Fruit fly (Drosophila melanogaster) whole organism, embryonic: ENCODE measurements around the gene CG34293.

Experiments used
- BtbVII ChIP-seq: fragments of 200-800 bp; sonication (Bioruptor generic); optimal IDR thresholded peaks from 3 replicates; lab custom pipeline; 2017; ENCODE audit warnings: missing biosample characterization, mild to moderate bottlenecking, missing genetic modification characterization
- CG11247 ChIP-seq: fragments of 200-800 bp; sonication (Bioruptor generic); IDR thresholded peaks from 2 replicates; pipeline ENCODE4 v1.3.6; 2022; ENCODE audit warnings: missing biosample characterization, missing genetic modification characterization
- CG11695 ChIP-seq: fragments of 200-800 bp; sonication (Bioruptor generic); IDR thresholded peaks from 3 replicates; pipeline ENCODE4 v1.3.6; 2022; ENCODE audit warnings: missing biosample characterization, missing genetic modification characterization
- CG11723 ChIP-seq: fragments of 200-800 bp; sonication (Bioruptor generic); optimal IDR thresholded peaks from 2 replicates; lab custom pipeline; 2017; ENCODE audit warnings: missing biosample characterization, mild to moderate bottlenecking, missing genetic modification characterization
- CG12104 ChIP-seq: fragments of 200-800 bp; sonication (Bioruptor generic); optimal IDR thresholded peaks from 3 replicates; lab custom pipeline; 2016; ENCODE audit warnings: missing biosample characterization, missing genetic modification characterization
- CG12219 ChIP-seq: fragments of 200-800 bp; sonication (Bioruptor generic); optimal IDR thresholded peaks from 3 replicates; lab custom pipeline; 2018; ENCODE audit warnings: missing biosample characterization, mild to moderate bottlenecking, missing genetic modification characterization
- CG12236 ChIP-seq: fragments of 200-800 bp; sonication (Bioruptor generic); optimal IDR thresholded peaks from 2 replicates; lab custom pipeline; 2016; ENCODE audit warnings: missing biosample characterization, missing genetic modification characterization
- CG12744 ChIP-seq: fragments of 200-800 bp; sonication (Bioruptor generic); optimal IDR thresholded peaks from 2 replicates; lab custom pipeline; 2016; ENCODE audit warnings: missing biosample characterization, missing genetic modification characterization
- CG16863 ChIP-seq: fragments of 200-800 bp; sonication (Bioruptor generic); optimal IDR thresholded peaks from 3 replicates; lab custom pipeline; 2016; ENCODE audit warnings: missing biosample characterization, missing genetic modification characterization
- CG1792 ChIP-seq: fragments of 200-800 bp; sonication (Bioruptor generic); optimal IDR thresholded peaks from 2 replicates; lab custom pipeline; 2016; ENCODE audit warnings: missing biosample characterization, missing genetic modification characterization
- CG18262 ChIP-seq: fragments of 200-800 bp; optimal IDR thresholded peaks from 3 replicates; lab custom pipeline; 2019; ENCODE audit warnings: missing biosample characterization, mild to moderate bottlenecking, missing genetic modification characterization, moderate library complexity
- CG2116 ChIP-seq: fragments of 200-800 bp; sonication (Bioruptor generic); optimal IDR thresholded peaks from 3 replicates; lab custom pipeline; 2018; ENCODE audit warnings: missing biosample characterization, mild to moderate bottlenecking, missing genetic modification characterization
- CG32532 ChIP-seq: fragments of 200-800 bp; sonication (Bioruptor generic); IDR thresholded peaks from 2 replicates; pipeline ENCODE4 v1.3.6; 2022; ENCODE audit warnings: missing biosample characterization, missing genetic modification characterization
- CG3838 ChIP-seq: fragments of 200-800 bp; sonication (Bioruptor generic); optimal IDR thresholded peaks from 3 replicates; lab custom pipeline; 2016; ENCODE audit warnings: missing biosample characterization, missing genetic modification characterization
- CG4328 ChIP-seq: fragments of 200-800 bp; sonication (Bioruptor generic); optimal IDR thresholded peaks from 3 replicates; lab custom pipeline; 2017; ENCODE audit warnings: missing biosample characterization, missing genetic modification reagents, missing genetic modification characterization
- CG4360 ChIP-seq: fragments of 200-800 bp; sonication (Bioruptor generic); IDR thresholded peaks from 2 replicates; pipeline ENCODE4 v1.3.6; 2022; ENCODE audit warnings: missing biosample characterization, missing genetic modification characterization
- CG43689 ChIP-seq: fragments of 200-800 bp; sonication (Bioruptor generic); IDR thresholded peaks from 2 replicates; pipeline ENCODE4 v1.3.6; 2022; ENCODE audit warnings: missing biosample characterization, missing genetic modification characterization
- CG6254 ChIP-seq: fragments of 200-800 bp; sonication (Bioruptor generic); optimal IDR thresholded peaks from 3 replicates; lab custom pipeline; 2017; ENCODE audit warnings: mild to moderate bottlenecking, missing biosample characterization, missing genetic modification reagents, missing genetic modification characterization
- CG6765 ChIP-seq: fragments of 200-800 bp; sonication (Bioruptor generic); optimal IDR thresholded peaks from 3 replicates; lab custom pipeline; 2017; ENCODE audit warnings: missing biosample characterization, mild to moderate bottlenecking, missing genetic modification characterization
- CG6791 ChIP-seq: fragments of 200-800 bp; sonication (Bioruptor generic); IDR thresholded peaks from 3 replicates; pipeline ENCODE4 v1.3.6; 2022; ENCODE audit warnings: missing biosample characterization, missing genetic modification characterization; ENCODE audit not compliant: partially characterized antibody
- CG7357 ChIP-seq: fragments of 200-800 bp; sonication (Bioruptor generic); IDR thresholded peaks from 3 replicates; pipeline ENCODE4 v1.3.6; 2022; ENCODE audit warnings: missing biosample characterization, missing genetic modification characterization
- CG7556 ChIP-seq: fragments of 200-800 bp; sonication (Bioruptor generic); optimal IDR thresholded peaks from 2 replicates; lab custom pipeline; 2017; ENCODE audit warnings: missing biosample characterization, mild to moderate bottlenecking, missing genetic modification characterization
- CG8290 ChIP-seq, 3 experiments: fragments of 200-800 bp; sonication (Bioruptor generic); optimal IDR thresholded peaks; 2 replicates each; lab custom pipeline; 2016 to 2019; ENCODE audit warnings: missing biosample characterization in 3 of 3, missing genetic modification characterization in 3 of 3, mild to moderate bottlenecking in 2 of 3, moderate library complexity in 1 of 3
- CG9437 ChIP-seq: fragments of 200-800 bp; sonication (Bioruptor generic); optimal IDR thresholded peaks from 2 replicates; lab custom pipeline; 2018; ENCODE audit warnings: missing biosample characterization, mild to moderate bottlenecking, missing genetic modification characterization
- Ets97D ChIP-seq: fragments of 200-800 bp; sonication (Bioruptor generic); optimal IDR thresholded peaks from 3 replicates; lab custom pipeline; 2016; ENCODE audit warnings: missing biosample characterization, missing genetic modification characterization
- MTF-1 ChIP-seq: fragments of 200-800 bp; sonication (Bioruptor generic); optimal IDR thresholded peaks from 2 replicates; lab custom pipeline; 2018; ENCODE audit warnings: missing biosample characterization, mild to moderate bottlenecking, missing genetic modification characterization, borderline replicate concordance
- NC2β ChIP-seq: fragments of 200-800 bp; sonication (Bioruptor generic); optimal IDR thresholded peaks from 2 replicates; lab custom pipeline; 2016; ENCODE audit warnings: missing biosample characterization, missing genetic modification characterization
- NFAT ChIP-seq: fragments of 200-800 bp; sonication (Bioruptor generic); IDR thresholded peaks from 2 replicates; pipeline ENCODE4 v1.3.6; 2022; ENCODE audit warnings: missing biosample characterization, missing genetic modification characterization
- Nf-YC ChIP-seq: fragments of 200-800 bp; optimal IDR thresholded peaks from 3 replicates; lab custom pipeline; 2019; ENCODE audit warnings: missing biosample characterization, mild to moderate bottlenecking, missing genetic modification characterization, moderate library complexity
- Oaz ChIP-seq: fragments of 200-800 bp; sonication (Bioruptor generic); IDR thresholded peaks from 2 replicates; pipeline ENCODE4 v1.3.6; 2022; ENCODE audit warnings: missing biosample characterization, missing genetic modification characterization
- Oli ChIP-seq: fragments of 200-800 bp; sonication (Bioruptor generic); optimal IDR thresholded peaks from 2 replicates; lab custom pipeline; 2018; ENCODE audit warnings: missing biosample characterization, mild to moderate bottlenecking, missing genetic modification characterization, moderate library complexity
- Sox102F ChIP-seq: fragments of 200-800 bp; sonication (Bioruptor generic); optimal IDR thresholded peaks from 2 replicates; lab custom pipeline; 2018; ENCODE audit warnings: missing biosample characterization, mild to moderate bottlenecking, missing genetic modification characterization, moderate library complexity
- ase ChIP-seq: fragments of 200-800 bp; sonication (Bioruptor generic); IDR thresholded peaks from 3 replicates; pipeline ENCODE4 v1.3.6; 2022; ENCODE audit warnings: missing biosample characterization, missing genetic modification characterization
- az2 ChIP-seq: fragments of 200-800 bp; sonication (Bioruptor generic); optimal IDR thresholded peaks from 3 replicates; lab custom pipeline; 2016; ENCODE audit warnings: missing biosample characterization, missing genetic modification characterization
- caup ChIP-seq: fragments of 200-800 bp; sonication (Bioruptor generic); optimal IDR thresholded peaks from 3 replicates; lab custom pipeline; 2017; ENCODE audit warnings: missing biosample characterization, mild to moderate bottlenecking, missing genetic modification characterization, moderate library complexity; ENCODE audit not compliant: severe bottlenecking
- dysf ChIP-seq: fragments of 200-800 bp; sonication (Bioruptor generic); IDR thresholded peaks from 3 replicates; pipeline ENCODE4 v1.3.6; 2022; ENCODE audit warnings: missing biosample characterization, missing genetic modification characterization
- emc ChIP-seq: fragments of 200-800 bp; sonication (Bioruptor generic); optimal IDR thresholded peaks from 2 replicates; lab custom pipeline; 2016; ENCODE audit warnings: missing biosample characterization, missing genetic modification characterization
- en ChIP-seq: fragments of 200-800 bp; sonication (Bioruptor generic); optimal IDR thresholded peaks from 2 replicates; lab custom pipeline; 2016; ENCODE audit warnings: missing biosample characterization, missing genetic modification characterization
- gem ChIP-seq: fragments of 200-800 bp; sonication (Bioruptor generic); optimal IDR thresholded peaks from 2 replicates; lab custom pipeline; 2019; ENCODE audit warnings: missing biosample characterization, mild to moderate bottlenecking, missing genetic modification characterization, moderate library complexity
- hbn ChIP-seq: fragments of 200-800 bp; sonication (Bioruptor generic); IDR thresholded peaks from 2 replicates; pipeline ENCODE4 v1.3.6; 2022; ENCODE audit warnings: missing biosample characterization, missing genetic modification characterization; ENCODE audit not compliant: partially characterized antibody
- nau ChIP-seq: fragments of 200-800 bp; sonication (Bioruptor generic); optimal IDR thresholded peaks from 3 replicates; lab custom pipeline; 2017; ENCODE audit warnings: missing biosample characterization, mild to moderate bottlenecking, missing genetic modification characterization, missing genetic modification reagents
- odd ChIP-seq: fragments of 200-800 bp; sonication (Bioruptor generic); optimal IDR thresholded peaks from 2 replicates; lab custom pipeline; 2017; ENCODE audit warnings: missing biosample characterization, mild to moderate bottlenecking, missing genetic modification characterization
- org-1 ChIP-seq: fragments of 200-800 bp; sonication (Bioruptor generic); optimal IDR thresholded peaks from 2 replicates; lab custom pipeline; 2017; ENCODE audit warnings: missing biosample characterization, missing genetic modification characterization
- p53 ChIP-seq: fragments of 200-800 bp; sonication (Bioruptor generic); optimal IDR thresholded peaks from 2 replicates; lab custom pipeline; 2016; ENCODE audit warnings: missing biosample characterization, missing genetic modification characterization
- pan ChIP-seq, 4 experiments: fragments of >200 bp in 3 of 4; fragments of 200-800 bp in 1 of 4; sonication (Bioruptor generic) in 1 of 4; optimal IDR thresholded peaks in 3 of 4; IDR thresholded peaks in 1 of 4; 2 replicates each; pipeline versions ENCODE4 v1.3.6 to Lab custom; 2017 to 2022; ENCODE audit warnings: missing biosample characterization in 2 of 4, missing genetic modification characterization in 2 of 4, mixed read lengths in 1 of 4
- toy ChIP-seq: fragments of 200-800 bp; sonication (Bioruptor generic); IDR thresholded peaks from 2 replicates; pipeline ENCODE4 v1.3.6; 2022; ENCODE audit warnings: missing biosample characterization, missing genetic modification characterization
- ttk ChIP-seq: fragments of 200-800 bp; sonication (Bioruptor generic); IDR thresholded peaks from 2 replicates; pipeline ENCODE4 v2.1.2; 2022; ENCODE audit warnings: missing biosample characterization, missing genetic modification characterization
- unpg ChIP-seq: fragments of 200-800 bp; sonication (Bioruptor generic); optimal IDR thresholded peaks from 3 replicates; lab custom pipeline; 2018; ENCODE audit warnings: missing biosample characterization, mild to moderate bottlenecking, missing genetic modification characterization, moderate library complexity

CG34293 gene

DNA sequence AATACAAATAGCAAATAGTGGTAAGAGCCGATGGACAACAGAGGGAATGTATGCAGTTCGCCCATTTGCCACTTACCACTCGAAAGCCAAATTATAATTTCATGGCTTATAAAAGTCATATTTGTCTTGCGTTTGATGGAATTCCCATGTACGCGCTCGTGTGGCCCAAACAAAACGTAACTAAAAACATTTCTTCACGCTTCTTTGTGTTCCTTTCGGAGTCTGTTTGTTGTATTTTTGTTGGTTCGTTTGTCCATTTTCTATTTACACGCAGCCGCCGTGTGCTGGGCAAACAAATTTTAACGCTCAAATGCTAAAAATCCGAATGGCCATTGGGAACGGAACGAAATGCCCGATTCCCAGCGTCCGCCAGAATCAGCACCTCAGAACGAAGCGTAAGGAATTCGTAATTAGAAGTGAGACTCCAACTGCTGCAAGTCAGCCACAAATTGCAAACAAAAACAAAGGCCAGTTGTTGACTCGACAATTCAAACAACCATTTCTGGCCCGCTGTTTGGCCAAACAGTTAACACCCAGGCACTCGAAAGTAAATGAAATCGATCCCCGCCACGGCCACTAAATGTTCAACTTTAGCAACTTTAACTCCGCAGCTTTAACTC lies 43.5 kb upstream of the CG34293 start (continued):
- TF ChIP-seq BtbVII (GFP tag; lab: Kevin White, UChicago) (peak; percentile 27), CG7357 (GFP tag; lab: Robert Waterston, UW) (no peak), CG11247 (GFP tag; lab: Robert Waterston, UW) (0 out of 2 replicates have a peak, but pooled peaks have one; percentile 38), Oaz (GFP tag; lab: Robert Waterston, UW) (no peak), CG4360 (GFP tag; lab: Robert Waterston, UW) (no peak), CG6765 (GFP tag; lab: Kevin White, UChicago) (peak; percentile 25), CG2116 (GFP tag; lab: Kevin White, UChicago) (peak; percentile 4), CG12744 (GFP tag; lab: Kevin White, UChicago) (no peak), Ets97D (GFP tag; lab: Kevin White, UChicago) (no peak), NFAT (peak; percentile 29; the same call in 1 of the 2 replicates), CG6791 (GFP tag; lab: Robert Waterston, UW) (no peak), CG43689 (peak; percentile 52; the same call in 1 of the 2 replicates), CG12236 (GFP tag; lab: Kevin White, UChicago) (peak; percentile 45), MTF-1 (GFP tag; lab: Kevin White, UChicago) (peak; percentile 46), CG12219 (no peak), caup (GFP tag; lab: Kevin White, UChicago) (peak; percentile 52), toy (GFP tag; lab: Robert Waterston, UW) (no peak), CG11695 (GFP tag; lab: Robert Waterston, UW) (peak; percentile 58; the same call in 1 of the 3 replicates), CG7556 (GFP tag; lab: Kevin White, UChicago) (peak; percentile 23), odd (GFP tag; lab: Kevin White, UChicago) (peak; percentile 57), CG12104 (GFP tag; lab: Kevin White, UChicago) (peak; percentile 2), Sox102F (GFP tag; lab: Kevin White, UChicago) (peak; percentile 12), CG11723 (peak; percentile 34), CG6254 (GFP tag; lab: Kevin White, UChicago) (no peak), nau (peak; percentile 61), unpg (GFP tag; lab: Kevin White, UChicago) (peak; percentile 4), CG16863 (GFP tag; lab: Kevin White, UChicago) (peak; percentile 43), CG3838 (GFP tag; lab: Kevin White, UChicago) (no peak), org-1 (peak; percentile 56), ase (peak; percentile 52; the same call in 1 of the 3 replicates), CG4328 (GFP tag; lab: Kevin White, UChicago) (peak; percentile 57), gem (tag; lab: Kevin White, UChicago) (peak; percentile 57), Oli (no peak), p53 (peak; percentile 9), CG9437 (GFP tag; lab: Kevin White, UChicago) (no peak), Nf-YC (tag; lab: Kevin White, UChicago) (no peak), pan (optimal IDR thresholded peaks at IDR 0.05; lab: Kevin White, UChicago) (no peak), pan (GFP tag; optimal IDR thresholded peaks at IDR 0.05 in 1 of 2, IDR thresholded peaks at IDR 0.05 in 1 of 2) (peak in 1 of 2 experiments; percentile 60), hbn (GFP tag; lab: Robert Waterston, UW) (no peak), CG8290 (GFP tag; optimal IDR thresholded peaks at IDR 0.05; lab: Kevin White, UChicago) (peak; percentile 27), CG8290 (tag; optimal IDR thresholded peaks at IDR 0.05; lab: Kevin White, UChicago) (peak in 1 of 2 experiments; percentile 24), CG1792 (GFP tag; lab: Kevin White, UChicago) (no peak), az2 (GFP tag; lab: Kevin White, UChicago) (no peak), emc (GFP tag; lab: Kevin White, UChicago) (no peak), NC2β (GFP tag; lab: Kevin White, UChicago) (peak; percentile 59), en (GFP tag; lab: Kevin White, UChicago) (peak; percentile 2), CG18262 (tag; lab: Kevin White, UChicago) (peak; percentile 39), CG32532 (GFP tag; lab: Robert Waterston, UW) (peak; percentile 38; the same call in 1 of the 2 replicates), ttk (no peak), dysf (GFP tag; lab: Robert Waterston, UW) (peak; percentile 6; the same call in 1 of the 3 replicates)
